Fruit fly (Drosophila melanogaster) whole organism: ENCODE data around the gene Polr1D.

Source experiments
- CG8478 ChIP-seq: fragments of >200 bp; optimal IDR thresholded peaks from 2 replicates; lab custom pipeline; 2018; ENCODE audit warnings: inconsistent platforms
- Dll ChIP-seq: fragments of >200 bp; optimal IDR thresholded peaks from 2 replicates; lab custom pipeline; 2017
- EcR ChIP-seq, 2 experiments: fragments of >200 bp; optimal IDR thresholded peaks; 2 replicates each; lab custom pipeline; 2017; ENCODE audit warnings: missing biosample characterization in 2 of 2, missing genetic modification characterization in 2 of 2, missing genetic modification reagents in 2 of 2
- pan ChIP-seq: fragments of >200 bp; optimal IDR thresholded peaks from 2 replicates; lab custom pipeline; 2017
- psq ChIP-seq: fragments of >200 bp; optimal IDR thresholded peaks from 2 replicates; lab custom pipeline; 2017
- usp ChIP-seq: fragments of >200 bp; optimal IDR thresholded peaks from 2 replicates; lab custom pipeline; 2017; ENCODE audit warnings: missing biosample characterization, missing genetic modification characterization, mixed read lengths

DNA sequence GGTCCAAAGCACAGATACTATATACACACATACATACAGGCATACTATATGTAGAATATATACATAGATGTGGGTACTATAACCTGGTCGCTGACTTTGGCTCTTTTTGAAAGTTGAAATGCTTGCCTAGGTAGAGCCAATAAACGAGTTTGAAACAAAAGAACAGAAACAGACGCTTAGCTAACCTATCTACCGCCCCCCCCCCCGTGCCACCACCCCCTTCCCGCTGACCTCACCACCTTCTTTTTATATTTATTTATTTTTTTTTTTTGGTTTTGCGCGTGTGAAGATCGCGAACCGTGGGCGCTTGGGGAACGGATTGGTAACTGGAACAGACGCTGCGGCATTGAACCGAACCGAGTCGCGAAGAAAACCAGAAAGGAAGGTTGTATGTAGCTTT is 9.1 kb upstream of the Polr1D start:
- TF ChIP-seq CG8478 (lab: Kevin White, UChicago), result no peak
- TF ChIP-seq psq, result no peak
- no peak for TF ChIP-seq Dll (lab: Kevin White, UChicago)
- no peak for TF ChIP-seq pan (lab: Kevin White, UChicago)
- no peak for TF ChIP-seq usp
- TF ChIP-seq EcR (GFP tag; optimal IDR thresholded peaks at IDR 0.05; lab: Kevin White, UChicago), result no peak
